Fruit fly (Drosophila melanogaster) whole organism, embryonic: ENCODE measurements around the gene Hecw.

Experiments
- ATbp ChIP-seq: fragments of 200-800 bp; sonication (Bioruptor generic); optimal IDR thresholded peaks from 2 replicates; lab custom pipeline; 2017; ENCODE audit warnings: missing biosample characterization, mild to moderate bottlenecking, missing genetic modification characterization, missing genetic modification reagents
- Atf6 ChIP-seq: fragments of 200-800 bp; sonication (Bioruptor generic); IDR thresholded peaks from 2 replicates; pipeline ENCODE4 v1.3.6; 2022; ENCODE audit warnings: missing biosample characterization, missing genetic modification characterization
- CG10959 ChIP-seq: fragments of 200-800 bp; sonication (Bioruptor generic); IDR thresholded peaks from 2 replicates; pipeline ENCODE4 v1.3.6; 2022; ENCODE audit warnings: missing biosample characterization, missing genetic modification characterization
- CG11560 ChIP-seq: fragments of 200-800 bp; sonication (Bioruptor generic); IDR thresholded peaks from 3 replicates; pipeline ENCODE4 v1.3.6; 2022; ENCODE audit warnings: missing biosample characterization, missing genetic modification characterization
- CG13424 ChIP-seq: fragments of 200-800 bp; sonication (Bioruptor generic); optimal IDR thresholded peaks from 2 replicates; lab custom pipeline; 2019; ENCODE audit warnings: missing biosample characterization, mild to moderate bottlenecking, missing genetic modification characterization, moderate library complexity
- CG15601 ChIP-seq: fragments of 200-800 bp; sonication (Bioruptor generic); optimal IDR thresholded peaks from 3 replicates; lab custom pipeline; 2019; ENCODE audit warnings: missing biosample characterization, mild to moderate bottlenecking, missing genetic modification characterization, moderate library complexity
- CG1602 ChIP-seq: fragments of 200-800 bp; sonication (Bioruptor generic); optimal IDR thresholded peaks from 3 replicates; lab custom pipeline; 2016; ENCODE audit warnings: missing biosample characterization, missing genetic modification characterization
- CG17186 ChIP-seq: fragments of 200-800 bp; sonication (Bioruptor generic); optimal IDR thresholded peaks from 3 replicates; lab custom pipeline; 2017; ENCODE audit warnings: missing biosample characterization, missing genetic modification reagents, missing genetic modification characterization
- CG17829 ChIP-seq: fragments of 200-800 bp; optimal IDR thresholded peaks from 2 replicates; lab custom pipeline; 2019; ENCODE audit warnings: missing biosample characterization, mild to moderate bottlenecking, missing genetic modification characterization, moderate library complexity
- CG18011 ChIP-seq: fragments of 200-800 bp; sonication (Bioruptor generic); optimal IDR thresholded peaks from 2 replicates; lab custom pipeline; 2017; ENCODE audit warnings: missing biosample characterization, missing genetic modification characterization, mild to moderate bottlenecking, moderate library complexity, missing genotype
- CG18476 ChIP-seq: fragments of 200-800 bp; sonication (Bioruptor generic); optimal IDR thresholded peaks from 2 replicates; lab custom pipeline; 2016; ENCODE audit warnings: missing biosample characterization, mild to moderate bottlenecking, missing genetic modification characterization
- CG2712 ChIP-seq: fragments of 200-800 bp; optimal IDR thresholded peaks from 3 replicates; lab custom pipeline; 2019; ENCODE audit warnings: missing biosample characterization, mild to moderate bottlenecking, missing genetic modification characterization, moderate library complexity
- CG34224 ChIP-seq: fragments of 200-800 bp; sonication (Bioruptor generic); IDR thresholded peaks from 3 replicates; pipeline ENCODE4 v1.3.6; 2022; ENCODE audit warnings: missing biosample characterization, missing genetic modification characterization; ENCODE audit not compliant: partially characterized antibody
- CG6175 ChIP-seq: fragments of 200-800 bp; sonication (Bioruptor generic); IDR thresholded peaks from 3 replicates; pipeline ENCODE4 v1.3.6; 2022; ENCODE audit warnings: missing biosample characterization, missing genetic modification characterization
- CG6854 ChIP-seq: fragments of 200-800 bp; sonication (Bioruptor generic); optimal IDR thresholded peaks from 3 replicates; lab custom pipeline; 2017; ENCODE audit warnings: missing biosample characterization, mild to moderate bottlenecking, missing genetic modification characterization
- CG7271 ChIP-seq: fragments of 200-800 bp; sonication (Bioruptor generic); optimal IDR thresholded peaks from 2 replicates; lab custom pipeline; 2018; ENCODE audit warnings: missing biosample characterization, mild to moderate bottlenecking, missing genetic modification characterization, moderate library complexity
- CG8388 ChIP-seq: fragments of 200-800 bp; sonication (Bioruptor generic); optimal IDR thresholded peaks from 2 replicates; lab custom pipeline; 2019; ENCODE audit warnings: missing biosample characterization, mild to moderate bottlenecking, missing genetic modification characterization, moderate library complexity
- Drgx ChIP-seq: fragments of 200-800 bp; sonication (Bioruptor generic); IDR thresholded peaks from 2 replicates; pipeline ENCODE4 v1.3.6; 2022; ENCODE audit warnings: missing biosample characterization, missing genetic modification characterization
- Fer3 ChIP-seq: fragments of 200-800 bp; sonication (Bioruptor generic); optimal IDR thresholded peaks from 2 replicates; lab custom pipeline; 2018; ENCODE audit warnings: missing biosample characterization, mild to moderate bottlenecking, missing genetic modification characterization, moderate library complexity
- HmgZ ChIP-seq: fragments of 200-800 bp; sonication (Bioruptor generic); optimal IDR thresholded peaks from 2 replicates; lab custom pipeline; 2018; ENCODE audit warnings: missing biosample characterization, mild to moderate bottlenecking, missing genetic modification characterization
- MESR4 ChIP-seq: fragments of 200-800 bp; sonication (Bioruptor generic); optimal IDR thresholded peaks from 2 replicates; lab custom pipeline; 2018; ENCODE audit warnings: missing biosample characterization, mild to moderate bottlenecking, missing genetic modification characterization, moderate library complexity
- MTF-1 ChIP-seq: fragments of 200-800 bp; sonication (Bioruptor generic); optimal IDR thresholded peaks from 2 replicates; lab custom pipeline; 2018; ENCODE audit warnings: missing biosample characterization, mild to moderate bottlenecking, missing genetic modification characterization, borderline replicate concordance
- Meics ChIP-seq: fragments of 200-800 bp; sonication (Bioruptor generic); optimal IDR thresholded peaks from 2 replicates; lab custom pipeline; 2017; ENCODE audit warnings: missing biosample characterization, mild to moderate bottlenecking, missing genetic modification characterization
- Neu2 ChIP-seq: fragments of 200-800 bp; sonication (Bioruptor generic); optimal IDR thresholded peaks from 3 replicates; lab custom pipeline; 2016; ENCODE audit warnings: missing biosample characterization, missing genetic modification characterization, borderline replicate concordance
- Oaz ChIP-seq: fragments of 200-800 bp; sonication (Bioruptor generic); IDR thresholded peaks from 2 replicates; pipeline ENCODE4 v1.3.6; 2022; ENCODE audit warnings: missing biosample characterization, missing genetic modification characterization
- ase ChIP-seq: fragments of 200-800 bp; sonication (Bioruptor generic); IDR thresholded peaks from 3 replicates; pipeline ENCODE4 v1.3.6; 2022; ENCODE audit warnings: missing biosample characterization, missing genetic modification characterization
- eve ChIP-seq, 2 experiments: fragments of >200 bp; optimal IDR thresholded peaks; 2 replicates each; lab custom pipeline; 2017; ENCODE audit warnings: missing biosample characterization in 2 of 2, missing genetic modification characterization in 2 of 2
- ham ChIP-seq: fragments of 200-800 bp; sonication (Bioruptor generic); IDR thresholded peaks from 2 replicates; pipeline ENCODE4 v1.3.6; 2022; ENCODE audit warnings: missing biosample characterization, missing genetic modification characterization
- her ChIP-seq: fragments of 200-800 bp; sonication (Bioruptor generic); optimal IDR thresholded peaks from 2 replicates; lab custom pipeline; 2016; ENCODE audit warnings: missing biosample characterization, missing genetic modification characterization
- inv ChIP-seq: fragments of 200-800 bp; sonication (Bioruptor generic); IDR thresholded peaks from 2 replicates; pipeline ENCODE4 v1.3.6; 2022; ENCODE audit warnings: missing biosample characterization, missing genetic modification characterization; ENCODE audit not compliant: partially characterized antibody
- lmd ChIP-seq: fragments of 200-800 bp; sonication (Bioruptor generic); IDR thresholded peaks from 2 replicates; pipeline ENCODE4 v1.3.6; 2022; ENCODE audit warnings: missing biosample characterization, missing genetic modification characterization
- lov ChIP-seq, 2 experiments: fragments of 200-800 bp in 1 of 2; fragments of >200 bp in 1 of 2; sonication (Bioruptor generic) in 1 of 2; IDR thresholded peaks in 1 of 2; optimal IDR thresholded peaks in 1 of 2; 2 replicates in 1 of 2; 3 replicates in 1 of 2; pipeline versions ENCODE4 v1.3.6 to Lab custom; 2017 to 2022; ENCODE audit warnings: missing biosample characterization in 1 of 2, missing genetic modification characterization in 1 of 2
- mirr ChIP-seq: fragments of 200-800 bp; sonication (Bioruptor generic); optimal IDR thresholded peaks from 3 replicates; lab custom pipeline; 2018; ENCODE audit warnings: missing biosample characterization, mild to moderate bottlenecking, missing genetic modification characterization
- mld ChIP-seq: fragments of 200-800 bp; sonication (Bioruptor generic); IDR thresholded peaks from 3 replicates; pipeline ENCODE4 v1.3.6; 2022; ENCODE audit warnings: missing biosample characterization, missing genetic modification characterization; ENCODE audit not compliant: partially characterized antibody
- oc ChIP-seq: fragments of 200-800 bp; sonication (Bioruptor generic); optimal IDR thresholded peaks from 2 replicates; lab custom pipeline; 2018; ENCODE audit warnings: missing biosample characterization, mild to moderate bottlenecking, missing genetic modification characterization, moderate library complexity
- p53 ChIP-seq: fragments of 200-800 bp; sonication (Bioruptor generic); optimal IDR thresholded peaks from 2 replicates; lab custom pipeline; 2016; ENCODE audit warnings: missing biosample characterization, missing genetic modification characterization
- pb ChIP-seq: fragments of 200-800 bp; sonication (Bioruptor generic); optimal IDR thresholded peaks from 3 replicates; lab custom pipeline; 2016; ENCODE audit warnings: missing biosample characterization, missing genetic modification characterization
- pho ChIP-seq: fragments of 200-800 bp; sonication (Bioruptor generic); optimal IDR thresholded peaks from 2 replicates; lab custom pipeline; 2016; ENCODE audit warnings: missing biosample characterization, missing genetic modification characterization
- pita ChIP-seq: fragments of 200-800 bp; sonication (Bioruptor generic); optimal IDR thresholded peaks from 2 replicates; lab custom pipeline; 2017; ENCODE audit warnings: missing biosample characterization, mild to moderate bottlenecking, missing genetic modification characterization
- repo ChIP-seq: fragments of 200-800 bp; sonication (Bioruptor generic); optimal IDR thresholded peaks from 2 replicates; lab custom pipeline; 2016; ENCODE audit warnings: missing biosample characterization, missing genetic modification characterization
- rib ChIP-seq: fragments of 200-800 bp; sonication (Bioruptor generic); IDR thresholded peaks from 2 replicates; pipeline ENCODE4 v1.3.6; 2022; ENCODE audit warnings: missing biosample characterization, missing genetic modification characterization
- run ChIP-seq: fragments of 200-800 bp; sonication (Bioruptor generic); optimal IDR thresholded peaks from 3 replicates; lab custom pipeline; 2018; ENCODE audit warnings: missing biosample characterization, mild to moderate bottlenecking, missing genetic modification characterization
- scrt ChIP-seq: fragments of 200-800 bp; sonication (Bioruptor generic); optimal IDR thresholded peaks from 2 replicates; lab custom pipeline; 2018; ENCODE audit warnings: missing biosample characterization, mild to moderate bottlenecking, missing genetic modification characterization, moderate library complexity
- sima ChIP-seq: fragments of 200-800 bp; sonication (Bioruptor generic); optimal IDR thresholded peaks from 2 replicates; lab custom pipeline; 2016; ENCODE audit warnings: missing biosample characterization, missing genetic modification characterization
- slou ChIP-seq: fragments of 200-800 bp; sonication (Bioruptor generic); optimal IDR thresholded peaks from 3 replicates; lab custom pipeline; 2016; ENCODE audit warnings: missing biosample characterization, missing genetic modification characterization
- sr ChIP-seq: fragments of 200-800 bp; sonication (Bioruptor generic); IDR thresholded peaks from 3 replicates; pipeline ENCODE4 v1.3.6; 2022; ENCODE audit warnings: missing biosample characterization, missing genetic modification characterization
- zfh2 ChIP-seq: fragments of 200-800 bp; sonication (Bioruptor generic); optimal IDR thresholded peaks from 2 replicates; lab custom pipeline; 2016; ENCODE audit warnings: missing biosample characterization, missing genetic modification characterization

Hecw gene

DNA sequence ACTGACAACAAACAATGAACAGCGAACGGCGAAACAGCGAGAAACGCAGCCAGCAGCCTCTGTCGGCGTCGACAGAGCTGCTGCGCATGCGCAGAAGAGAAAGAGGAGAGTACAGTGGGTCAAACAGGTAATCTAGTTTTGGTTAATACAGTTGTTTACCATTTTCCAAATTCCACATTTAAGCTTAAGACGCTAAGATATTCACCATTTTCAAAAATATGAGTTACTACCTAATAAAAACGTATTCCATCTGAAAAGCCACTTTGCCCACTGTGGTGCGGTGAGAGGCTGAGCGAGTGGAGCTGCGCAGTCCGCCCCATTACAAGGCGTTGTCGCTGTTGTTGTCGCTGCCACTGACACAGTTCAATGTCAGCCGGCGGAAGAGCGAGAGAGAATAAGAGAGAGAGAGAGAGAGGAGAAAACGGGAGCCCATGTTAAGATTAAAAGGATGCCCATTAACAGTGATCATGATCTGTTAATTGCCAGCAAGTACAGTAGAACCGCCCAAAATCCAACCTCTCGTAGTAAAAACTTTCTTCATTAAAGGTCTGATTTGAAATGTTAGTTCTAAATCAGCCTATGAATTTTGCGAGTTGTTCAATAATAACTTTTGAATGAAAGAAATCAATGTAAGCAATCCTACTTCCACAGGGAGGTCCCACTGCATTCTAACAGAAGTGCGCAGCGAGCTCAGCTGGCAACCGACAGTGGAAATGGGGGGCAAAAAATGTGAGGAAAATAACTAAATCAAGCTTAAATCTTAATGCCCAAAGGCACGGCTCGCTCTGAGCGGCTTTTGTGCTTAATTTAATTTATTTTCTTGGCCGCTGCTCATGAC is 42.2 kb downstream of the Hecw start (continued):
- TF ChIP-seq oc (tag; lab: Kevin White, UChicago) (peak; percentile 95), Neu2 (GFP tag; lab: Kevin White, UChicago) (peak; percentile 50), her (peak; percentile 92), sima (GFP tag; lab: Kevin White, UChicago) (peak; percentile 67), CG2712 (tag; lab: Kevin White, UChicago) (peak; percentile 97), CG1602 (peak; percentile 94), MTF-1 (GFP tag; lab: Kevin White, UChicago) (peak; percentile 86), slou (GFP tag; lab: Kevin White, UChicago) (peak; percentile 62), ase (peak; percentile 95), CG6175 (GFP tag; lab: Robert Waterston, UW) (peak; percentile 57; the same call in 1 of the 3 replicates), CG6854 (GFP tag; lab: Kevin White, UChicago) (peak; percentile 72), CG18476 (GFP tag; lab: Kevin White, UChicago) (peak; percentile 86), eve (GFP tag; optimal IDR thresholded peaks at IDR 0.05; lab: Kevin White, UChicago) (peak in 1 of 2 experiments; percentile 93), pita (no peak), Oaz (peak; percentile 90), repo (GFP tag; lab: Kevin White, UChicago) (peak; percentile 92), MESR4 (GFP tag; lab: Kevin White, UChicago) (peak; percentile 52), mirr (GFP tag; lab: Kevin White, UChicago) (no peak), CG13424 (tag; lab: Kevin White, UChicago) (peak; percentile 93), inv (GFP tag; lab: Robert Waterston, UW) (no peak), pho (GFP tag; lab: Kevin White, UChicago) (peak; percentile 85), Drgx (GFP tag; lab: Robert Waterston, UW) (peak; percentile 98), sr (GFP tag; lab: Robert Waterston, UW) (peak; percentile 92), CG34224 (GFP tag; lab: Robert Waterston, UW) (no peak), pb (GFP tag; lab: Kevin White, UChicago) (peak; percentile 95), CG17186 (GFP tag; lab: Kevin White, UChicago) (peak; percentile 78), ATbp (GFP tag; lab: Kevin White, UChicago) (peak; percentile 96), run (tag; lab: Kevin White, UChicago) (peak; percentile 91), rib (GFP tag; lab: Robert Waterston, UW) (peak; percentile 68), CG7271 (tag; lab: Kevin White, UChicago) (peak; percentile 46), lov (optimal IDR thresholded peaks at IDR 0.05; lab: Kevin White, UChicago) (no peak), lov (GFP tag; IDR thresholded peaks at IDR 0.05; lab: Robert Waterston, UW) (peak; percentile 97), mld (GFP tag; lab: Robert Waterston, UW) (0 out of 3 replicates have a peak, but pooled peaks have one; percentile 14), CG15601 (tag; lab: Kevin White, UChicago) (peak; percentile 93), Meics (GFP tag; lab: Kevin White, UChicago) (peak; percentile 87), Atf6 (GFP tag; lab: Robert Waterston, UW) (peak; percentile 90), CG11560 (tag; lab: Robert Waterston, UW) (peak; percentile 74; the same call in 2 of the 3 replicates), CG18011 (GFP tag; lab: Kevin White, UChicago) (peak; percentile 77), ham (peak; percentile 68), p53 (GFP tag; lab: Kevin White, UChicago) (peak; percentile 84), CG10959 (GFP tag; lab: Robert Waterston, UW) (peak; percentile 91), Fer3 (tag; lab: Kevin White, UChicago) (peak; percentile 85), scrt (GFP tag; lab: Kevin White, UChicago) (peak; percentile 79), lmd (GFP tag; lab: Robert Waterston, UW) (peak; percentile 92), CG8388 (GFP tag; lab: Kevin White, UChicago) (peak; percentile 96), HmgZ (tag; lab: Kevin White, UChicago) (peak; percentile 90), CG17829 (peak; percentile 97), zfh2 (peak; percentile 72)
